Worm (Caenorhabditis elegans) whole organism, young adult: ENCODE measurements around the gene K01A11.3.

Experiments
- B0035.1 ChIP-seq: sonication (generic microtip); optimal IDR thresholded peaks from 2 replicates; lab custom pipeline; 2016; ENCODE audit warnings: missing genetic modification characterization, mild to moderate bottlenecking, missing compliant biosample characterization, missing genotype, missing genetic modification reagents
- B0261.1 ChIP-seq: sonication (generic microtip); optimal IDR thresholded peaks from 2 replicates; lab custom pipeline; 2016; ENCODE audit warnings: mild to moderate bottlenecking, missing genetic modification characterization, moderate library complexity, missing compliant biosample characterization
- D2030.7 ChIP-seq: fragments of 200-800 bp; sonication (Bioruptor generic); IDR thresholded peaks from 2 replicates; pipeline ENCODE4 v1.3.6; 2022; ENCODE audit warnings: missing genetic modification reagents, missing genetic modification characterization, missing compliant biosample characterization
- F33H1.4 ChIP-seq: fragments of 200-800 bp; sonication (Bioruptor generic); IDR thresholded peaks from 2 replicates; pipeline ENCODE4 v1.3.6; 2022; ENCODE audit warnings: missing genetic modification reagents, missing genetic modification characterization, missing compliant biosample characterization
- F37B4.10 ChIP-seq: fragments of 200-800 bp; sonication (Bioruptor generic); IDR thresholded peaks from 2 replicates; pipeline ENCODE4 v1.3.6; 2022; ENCODE audit warnings: missing genetic modification characterization, missing compliant biosample characterization
- F39B2.1 ChIP-seq: fragments of 200-800 bp; sonication (Bioruptor generic); IDR thresholded peaks from 2 replicates; pipeline ENCODE4 v1.3.6; 2022; ENCODE audit warnings: missing genetic modification reagents, missing genetic modification characterization, missing compliant biosample characterization
- K11D2.4 ChIP-seq: fragments of 200-800 bp; sonication (Bioruptor generic); IDR thresholded peaks from 2 replicates; pipeline ENCODE4 v1.3.6; 2022; ENCODE audit warnings: missing genetic modification reagents, missing genetic modification characterization, missing compliant biosample characterization
- K12H6.12 ChIP-seq: fragments of 200-800 bp; sonication (Bioruptor generic); optimal IDR thresholded peaks from 2 replicates; lab custom pipeline; 2018; ENCODE audit warnings: mild to moderate bottlenecking, missing genetic modification characterization, missing compliant biosample characterization
- T07F8.4 ChIP-seq: sonication (generic microtip); optimal IDR thresholded peaks from 2 replicates; lab custom pipeline; 2016; ENCODE audit warnings: mild to moderate bottlenecking, missing genetic modification characterization, moderate library complexity, missing compliant biosample characterization
- Y53G8AR.9 ChIP-seq: fragments of 200-800 bp; sonication (Bioruptor generic); conservative IDR thresholded peaks from 2 replicates; pipeline ENCODE4 v1.3.6; 2022; ENCODE audit warnings: missing genetic modification reagents, missing genetic modification characterization, missing compliant biosample characterization
- Y67H2A.10 ChIP-seq: fragments of 200-800 bp; sonication (Bioruptor generic); conservative IDR thresholded peaks from 2 replicates; pipeline ENCODE4 v1.3.6; 2022; ENCODE audit warnings: missing genetic modification reagents, missing genetic modification characterization, missing compliant biosample characterization
- aptf-3 ChIP-seq: fragments of 200-800 bp; sonication (Bioruptor generic); IDR thresholded peaks from 2 replicates; pipeline ENCODE4 v1.3.6; 2022; ENCODE audit warnings: missing genetic modification characterization, missing compliant biosample characterization
- atf-7 ChIP-seq: sonication (generic microtip); optimal IDR thresholded peaks from 2 replicates; lab custom pipeline; 2017; ENCODE audit warnings: mild to moderate bottlenecking, missing genetic modification characterization, missing compliant biosample characterization
- attf-6 ChIP-seq: fragments of 200-800 bp; sonication (Bioruptor generic); IDR thresholded peaks from 2 replicates; pipeline ENCODE4 v1.3.6; 2022; ENCODE audit warnings: missing genetic modification reagents, missing genetic modification characterization, missing compliant biosample characterization
- ccch-3 ChIP-seq: fragments of 200-800 bp; sonication (Bioruptor generic); optimal IDR thresholded peaks from 2 replicates; lab custom pipeline; 2018; ENCODE audit warnings: mild to moderate bottlenecking, missing genetic modification characterization, missing compliant biosample characterization
- cebp-1 ChIP-seq, 2 experiments: fragments of 200-800 bp in 1 of 2; sonication (Bioruptor generic) in 1 of 2; sonication (generic microtip) in 1 of 2; IDR thresholded peaks in 1 of 2; optimal IDR thresholded peaks in 1 of 2; 2 replicates each; pipeline versions ENCODE4 v1.3.6 to Lab custom; 2017 to 2022; ENCODE audit warnings: missing compliant biosample characterization in 2 of 2, missing genetic modification characterization in 2 of 2, mild to moderate bottlenecking in 1 of 2, missing genetic modification reagents in 1 of 2, moderate library complexity in 1 of 2
- dox-1 ChIP-seq: fragments of 200-800 bp; sonication (Bioruptor generic); IDR thresholded peaks from 2 replicates; pipeline ENCODE4 v1.3.6; 2022; ENCODE audit warnings: missing genetic modification reagents, missing genetic modification characterization, missing compliant biosample characterization
- dpff-1 ChIP-seq: sonication (generic microtip); optimal IDR thresholded peaks from 2 replicates; lab custom pipeline; 2017; ENCODE audit warnings: mild to moderate bottlenecking, missing genetic modification characterization, missing compliant biosample characterization
- dpl-1 ChIP-seq: fragments of 150-350 bp; optimal IDR thresholded peaks from 2 replicates; lab custom pipeline; 2014; ENCODE audit warnings: missing biosample characterization, missing genetic modification reagents, missing genetic modification characterization
- ekl-4 ChIP-seq: fragments of 200-800 bp; sonication (Bioruptor generic); IDR thresholded peaks from 2 replicates; pipeline ENCODE4 v1.3.6; 2022; ENCODE audit warnings: missing genetic modification reagents, missing genetic modification characterization, missing compliant biosample characterization
- ets-4 ChIP-seq: fragments of 200-800 bp; sonication (Bioruptor generic); optimal IDR thresholded peaks from 2 replicates; lab custom pipeline; 2018; ENCODE audit warnings: mild to moderate bottlenecking, missing genetic modification characterization, missing compliant biosample characterization
- fkh-3 ChIP-seq: sonication (generic microtip); optimal IDR thresholded peaks from 2 replicates; lab custom pipeline; 2016; ENCODE audit warnings: mild to moderate bottlenecking, missing genetic modification characterization, missing compliant biosample characterization
- him-1 ChIP-seq: sonication (generic microtip); optimal IDR thresholded peaks from 2 replicates; lab custom pipeline; 2016; ENCODE audit warnings: missing genotype, missing genetic modification reagents, missing genetic modification characterization, missing compliant biosample characterization
- hlh-12 ChIP-seq: sonication (generic microtip); optimal IDR thresholded peaks from 2 replicates; lab custom pipeline; 2016; ENCODE audit warnings: missing genetic modification characterization, missing compliant biosample characterization
- hmg-1.2 ChIP-seq: fragments of 200-800 bp; sonication (Bioruptor generic); IDR thresholded peaks from 2 replicates; pipeline ENCODE4 v1.3.6; 2022; ENCODE audit warnings: missing genetic modification reagents, missing genetic modification characterization, missing compliant biosample characterization
- hrde-1 ChIP-seq: sonication (generic microtip); optimal IDR thresholded peaks from 2 replicates; lab custom pipeline; 2016; ENCODE audit warnings: missing genetic modification characterization, mild to moderate bottlenecking, missing compliant biosample characterization, moderate library complexity, missing genotype, missing genetic modification reagents, borderline replicate concordance
- lin-26 ChIP-seq: fragments of 200-800 bp; sonication (Bioruptor generic); IDR thresholded peaks from 2 replicates; pipeline ENCODE4 v1.3.6; 2022; ENCODE audit warnings: missing genetic modification reagents, missing genetic modification characterization, missing compliant biosample characterization
- lir-1 ChIP-seq: fragments of 200-800 bp; sonication (Bioruptor generic); conservative IDR thresholded peaks from 2 replicates; pipeline ENCODE4 v1.3.6; 2022; ENCODE audit warnings: missing genetic modification reagents, missing genetic modification characterization, missing compliant biosample characterization
- lsl-1 ChIP-seq: fragments of 200-800 bp; sonication (Bioruptor generic); optimal IDR thresholded peaks from 2 replicates; lab custom pipeline; 2018; ENCODE audit warnings: mild to moderate bottlenecking, missing genetic modification characterization, moderate library complexity, missing compliant biosample characterization
- madf-3 ChIP-seq: fragments of 200-800 bp; sonication (Bioruptor generic); IDR thresholded peaks from 2 replicates; pipeline ENCODE4 v1.3.6; 2022; ENCODE audit warnings: missing genetic modification reagents, missing genetic modification characterization, missing compliant biosample characterization
- madf-8 ChIP-seq: fragments of 200-800 bp; sonication (Bioruptor generic); conservative IDR thresholded peaks from 2 replicates; pipeline ENCODE4 v1.3.6; 2022; ENCODE audit warnings: missing genetic modification reagents, missing genetic modification characterization, missing compliant biosample characterization
- mcd-1 ChIP-seq: fragments of 200-800 bp; sonication (Bioruptor generic); IDR thresholded peaks from 2 replicates; pipeline ENCODE4 v1.3.6; 2022; ENCODE audit warnings: missing genetic modification reagents, missing genetic modification characterization, missing compliant biosample characterization
- mel-28 ChIP-seq: sonication (generic microtip); optimal IDR thresholded peaks from 2 replicates; lab custom pipeline; 2016; ENCODE audit warnings: borderline replicate concordance, mild to moderate bottlenecking, missing genetic modification characterization, missing compliant biosample characterization
- mes-4 ChIP-seq: sonication (generic microtip); optimal IDR thresholded peaks from 2 replicates; lab custom pipeline; 2016; ENCODE audit warnings: missing genotype, missing genetic modification characterization, missing compliant biosample characterization
- nfyb-1 ChIP-seq: fragments of 200-800 bp; sonication (Bioruptor generic); IDR thresholded peaks from 2 replicates; pipeline ENCODE4 v1.3.6; 2022; ENCODE audit warnings: missing genetic modification reagents, missing genetic modification characterization, missing compliant biosample characterization
- nhr-27 ChIP-seq: fragments of 200-800 bp; sonication (Bioruptor generic); optimal IDR thresholded peaks from 2 replicates; lab custom pipeline; 2018; ENCODE audit warnings: mild to moderate bottlenecking, missing genetic modification characterization, moderate library complexity, missing compliant biosample characterization
- rec-8 ChIP-seq, 2 experiments: sonication (generic microtip); optimal IDR thresholded peaks; 2 replicates each; lab custom pipeline; 2016; ENCODE audit warnings: mild to moderate bottlenecking in 2 of 2, missing genetic modification characterization in 2 of 2, missing genetic modification reagents in 2 of 2, missing genotype in 2 of 2, missing biosample characterization in 1 of 2, missing compliant biosample characterization in 1 of 2, moderate library complexity in 1 of 2
- repo-1 ChIP-seq: sonication (generic microtip); optimal IDR thresholded peaks from 2 replicates; lab custom pipeline; 2017; ENCODE audit warnings: mild to moderate bottlenecking, missing genetic modification characterization, missing compliant biosample characterization
- rpc-1 ChIP-seq, 2 experiments: fragments of 150-350 bp in 1 of 2; sonication (generic microtip) in 1 of 2; optimal IDR thresholded peaks; 2 replicates each; lab custom pipeline; 2014 to 2018; ENCODE audit warnings: missing biosample characterization in 1 of 2, missing genetic modification characterization in 1 of 2, missing genetic modification reagents in 1 of 2, missing genotype in 1 of 2
- sdz-38 ChIP-seq: sonication (generic microtip); optimal IDR thresholded peaks from 2 replicates; lab custom pipeline; 2016; ENCODE audit warnings: missing genotype, missing genetic modification characterization, missing compliant biosample characterization
- snpc-1.1 ChIP-seq: sonication (generic microtip); optimal IDR thresholded peaks from 2 replicates; lab custom pipeline; 2017; ENCODE audit warnings: missing genetic modification characterization, mild to moderate bottlenecking, missing compliant biosample characterization, antibody characterized with exemption, moderate library complexity, missing genotype, missing genetic modification reagents; ENCODE audit not compliant: insufficient read depth
- snpc-3.4 ChIP-seq: sonication (generic microtip); optimal IDR thresholded peaks from 2 replicates; lab custom pipeline; 2017; ENCODE audit warnings: missing genetic modification characterization, mild to moderate bottlenecking, missing compliant biosample characterization, antibody characterized with exemption, moderate library complexity, missing genotype, missing genetic modification reagents
- tbx-9 ChIP-seq: sonication (generic microtip); optimal IDR thresholded peaks from 2 replicates; lab custom pipeline; 2016; ENCODE audit warnings: borderline replicate concordance, missing genetic modification characterization, inconsistent platforms, missing compliant biosample characterization
- unc-130 ChIP-seq: sonication (generic microtip); optimal IDR thresholded peaks from 2 replicates; lab custom pipeline; 2016; ENCODE audit warnings: missing genetic modification reagents, missing genetic modification characterization, missing compliant biosample characterization
- zim-3 ChIP-seq: sonication (generic microtip); optimal IDR thresholded peaks from 2 replicates; lab custom pipeline; 2017; ENCODE audit warnings: mild to moderate bottlenecking, missing genetic modification characterization, moderate library complexity, missing compliant biosample characterization
- ztf-22 ChIP-seq: fragments of 200-800 bp; sonication (Bioruptor generic); optimal IDR thresholded peaks from 2 replicates; lab custom pipeline; 2018; ENCODE audit warnings: mild to moderate bottlenecking, missing genetic modification characterization, moderate library complexity, missing compliant biosample characterization
- ztf-3 ChIP-seq: fragments of 200-800 bp; sonication (Bioruptor generic); optimal IDR thresholded peaks from 2 replicates; lab custom pipeline; 2018; ENCODE audit warnings: mild to moderate bottlenecking, missing genetic modification characterization, missing compliant biosample characterization

K01A11.3 gene

DNA sequence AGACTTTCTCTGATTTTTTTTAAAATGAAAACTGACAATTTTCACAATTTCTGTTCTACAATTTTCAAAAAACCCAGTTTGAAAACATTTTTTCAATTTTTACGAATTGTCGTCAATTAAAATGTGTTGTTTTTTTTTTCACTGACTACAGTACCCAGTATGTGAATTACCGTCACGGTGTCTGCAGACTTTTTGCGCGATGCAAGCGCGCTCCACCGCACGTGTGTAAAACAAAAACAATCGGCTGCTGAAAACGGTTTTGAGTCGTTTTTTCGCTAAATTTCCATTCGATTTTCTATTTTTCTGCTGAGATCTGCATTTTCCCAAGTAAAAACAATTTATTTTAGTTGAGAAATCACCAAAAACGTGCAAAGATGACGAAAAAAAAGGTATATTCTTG lies 3.8 kb upstream of the K01A11.3 start (continued):
- no peak for TF ChIP-seq attf-6 (GFP tag; lab: Robert Waterston, UW)
- TF ChIP-seq madf-8 (GFP tag; lab: Robert Waterston, UW), result peak; percentile 57
- peak; percentile 96 for TF ChIP-seq ekl-4 (GFP tag; lab: Robert Waterston, UW)
- peak; percentile 82 for TF ChIP-seq atf-7
- peak; percentile 98 for TF ChIP-seq lir-1
- TF ChIP-seq dpl-1 (GFP tag; lab: Kevin White, UChicago), result peak; percentile 72
- TF ChIP-seq F33H1.4 (GFP tag; lab: Robert Waterston, UW), result peak; percentile 90
- TF ChIP-seq K12H6.12, result peak; percentile 94
- peak; percentile 95 for TF ChIP-seq madf-3
- TF ChIP-seq hlh-12 (tag; lab: Kevin White, UChicago), result no peak
- TF ChIP-seq sdz-38 (tag; lab: Kevin White, UChicago), result no peak
- TF ChIP-seq T07F8.4 (tag; lab: Kevin White, UChicago), result no peak
- TF ChIP-seq rpc-1 (optimal IDR thresholded peaks at IDR 0.05; lab: Kevin White, UChicago), result peak; percentile 12
- no peak for TF ChIP-seq rpc-1 (tag; optimal IDR thresholded peaks at IDR 0.05; lab: Kevin White, UChicago)
- TF ChIP-seq rec-8 (tag; optimal IDR thresholded peaks at IDR 0.05; lab: Kevin White, UChicago), result no peak
- peak; percentile 100 for TF ChIP-seq mcd-1 (GFP tag; lab: Robert Waterston, UW)
- TF ChIP-seq ztf-22, result peak; percentile 60
- peak; percentile 41 for TF ChIP-seq mel-28 (tag; lab: Kevin White, UChicago)
- TF ChIP-seq lsl-1, result peak; percentile 91
- TF ChIP-seq tbx-9 (tag; lab: Kevin White, UChicago), result no peak
- peak; percentile 85 for TF ChIP-seq B0035.1 (tag; lab: Kevin White, UChicago)
- peak; percentile 75 for TF ChIP-seq Y67H2A.10
- no peak for TF ChIP-seq nhr-27 (tag; lab: Kevin White, UChicago)
- TF ChIP-seq dox-1 (GFP tag; lab: Robert Waterston, UW), result peak; percentile 94
- no peak for TF ChIP-seq aptf-3 (GFP tag; lab: Robert Waterston, UW)
- TF ChIP-seq cebp-1 (GFP tag; IDR thresholded peaks at IDR 0.05; lab: Robert Waterston, UW), result peak; percentile 81
- TF ChIP-seq cebp-1 (tag; optimal IDR thresholded peaks at IDR 0.05; lab: Kevin White, UChicago), result peak; percentile 93
- TF ChIP-seq Y53G8AR.9 (GFP tag; lab: Robert Waterston, UW), result peak; percentile 96
- TF ChIP-seq dpff-1 (tag; lab: Kevin White, UChicago), result no peak
- TF ChIP-seq repo-1 (tag; lab: Kevin White, UChicago), result peak; percentile 92
- TF ChIP-seq ccch-3 (GFP tag; lab: Kevin White, UChicago), result no peak
- peak; percentile 99 for TF ChIP-seq K11D2.4 (GFP tag; lab: Robert Waterston, UW)
- TF ChIP-seq snpc-3.4 (tag; lab: Kevin White, UChicago), result peak; percentile 75
- TF ChIP-seq D2030.7 (GFP tag; lab: Robert Waterston, UW), result peak; percentile 90
- TF ChIP-seq him-1, result peak; percentile 90
- TF ChIP-seq hmg-1.2, result peak; percentile 99
- TF ChIP-seq nfyb-1, result peak; percentile 98
- TF ChIP-seq ets-4 (GFP tag; lab: Kevin White, UChicago), result no peak
- peak; percentile 36 for TF ChIP-seq B0261.1 (tag; lab: Kevin White, UChicago)
- TF ChIP-seq hrde-1 (tag; lab: Kevin White, UChicago), result peak; percentile 4
- no peak for TF ChIP-seq fkh-3 (tag; lab: Kevin White, UChicago)
- peak; percentile 80; the same call in 1 of the 2 replicates for TF ChIP-seq F37B4.10
- peak; percentile 21 for TF ChIP-seq snpc-1.1
- peak; percentile 25; the same call in 1 of the 2 replicates for TF ChIP-seq lin-26
- peak; percentile 57 for TF ChIP-seq unc-130
- TF ChIP-seq mes-4 (tag; lab: Kevin White, UChicago), result no peak
- TF ChIP-seq zim-3 (tag; lab: Kevin White, UChicago), result peak; percentile 10
- no peak for TF ChIP-seq F39B2.1 (GFP tag; lab: Robert Waterston, UW)
- TF ChIP-seq ztf-3 (GFP tag; lab: Kevin White, UChicago), result peak; percentile 82
